Worm (Caenorhabditis elegans) whole organism, early embryonic: ENCODE data around the gene mks-3.

ENCODE experiments used
- B0310.2 ChIP-seq: sonication (generic microtip); optimal IDR thresholded peaks from 2 replicates; lab custom pipeline; 2016; ENCODE audit warnings: mild to moderate bottlenecking, missing genetic modification characterization, missing compliant biosample characterization
- F13C5.2 ChIP-seq: sonication (generic microtip); optimal IDR thresholded peaks from 2 replicates; lab custom pipeline; 2017; ENCODE audit warnings: mild to moderate bottlenecking, missing genetic modification characterization, inconsistent platforms, missing compliant biosample characterization
- aly-1 ChIP-seq: sonication (generic microtip); optimal IDR thresholded peaks from 2 replicates; lab custom pipeline; 2016; ENCODE audit warnings: missing genetic modification characterization, missing compliant biosample characterization
- ama-1 ChIP-seq: fragments of 150-350 bp; optimal IDR thresholded peaks from 2 replicates; lab custom pipeline; 2014
- ceh-13 ChIP-seq: fragments of 200-800 bp; sonication (Bioruptor generic); optimal IDR thresholded peaks from 2 replicates; lab custom pipeline; 2018; ENCODE audit warnings: mild to moderate bottlenecking, missing genetic modification characterization, missing compliant biosample characterization
- ceh-36 ChIP-seq: sonication (generic microtip); optimal IDR thresholded peaks from 2 replicates; lab custom pipeline; 2016; ENCODE audit warnings: missing genetic modification characterization, inconsistent platforms, missing compliant biosample characterization
- ets-7 ChIP-seq: sonication (generic microtip); optimal IDR thresholded peaks from 2 replicates; lab custom pipeline; 2016; ENCODE audit warnings: missing genotype, missing genetic modification characterization, missing compliant biosample characterization
- flt-1 ChIP-seq: fragments of 200-800 bp; sonication (Bioruptor generic); IDR thresholded peaks from 2 replicates; pipeline ENCODE4 v1.3.6; 2022; ENCODE audit warnings: missing genetic modification characterization, missing compliant biosample characterization
- hmbx-1 ChIP-seq: sonication (generic microtip); optimal IDR thresholded peaks from 2 replicates; lab custom pipeline; 2016; ENCODE audit warnings: mild to moderate bottlenecking, missing genetic modification characterization, missing compliant biosample characterization
- hmg-4 ChIP-seq: fragments of 200-800 bp; sonication (Bioruptor generic); optimal IDR thresholded peaks from 2 replicates; lab custom pipeline; 2018; ENCODE audit warnings: mild to moderate bottlenecking, missing genetic modification characterization, missing compliant biosample characterization
- hnd-1 ChIP-seq: sonication (generic microtip); optimal IDR thresholded peaks from 2 replicates; lab custom pipeline; 2016; ENCODE audit warnings: missing genetic modification characterization, missing compliant biosample characterization
- pes-1 ChIP-seq: fragments of 200-800 bp; sonication (Bioruptor generic); IDR thresholded peaks from 2 replicates; pipeline ENCODE4 v1.3.6; 2022; ENCODE audit warnings: missing genetic modification reagents, missing genetic modification characterization, missing compliant biosample characterization
- scrt-1 ChIP-seq: fragments of 200-800 bp; sonication (Bioruptor generic); IDR thresholded peaks from 2 replicates; pipeline ENCODE4 v1.3.6; 2022; ENCODE audit warnings: missing genetic modification characterization, missing compliant biosample characterization
- sea-1 ChIP-seq: fragments of 200-800 bp; sonication (Bioruptor generic); conservative IDR thresholded peaks from 2 replicates; pipeline ENCODE4 v1.3.6; 2022; ENCODE audit warnings: missing genetic modification characterization, missing compliant biosample characterization
- tbx-11 ChIP-seq: fragments of 200-800 bp; sonication (Bioruptor generic); IDR thresholded peaks from 2 replicates; pipeline ENCODE4 v1.3.6; 2022; ENCODE audit warnings: missing genetic modification characterization, missing compliant biosample characterization
- tbx-37 ChIP-seq: fragments of 200-800 bp; sonication (Bioruptor generic); conservative IDR thresholded peaks from 2 replicates; pipeline ENCODE4 v1.3.6; 2022; ENCODE audit warnings: missing genetic modification reagents, missing genetic modification characterization, missing compliant biosample characterization
- tra-4 ChIP-seq: sonication (generic microtip); optimal IDR thresholded peaks from 2 replicates; lab custom pipeline; 2017; ENCODE audit warnings: missing genetic modification characterization, missing compliant biosample characterization

mks-3 gene

DNA sequence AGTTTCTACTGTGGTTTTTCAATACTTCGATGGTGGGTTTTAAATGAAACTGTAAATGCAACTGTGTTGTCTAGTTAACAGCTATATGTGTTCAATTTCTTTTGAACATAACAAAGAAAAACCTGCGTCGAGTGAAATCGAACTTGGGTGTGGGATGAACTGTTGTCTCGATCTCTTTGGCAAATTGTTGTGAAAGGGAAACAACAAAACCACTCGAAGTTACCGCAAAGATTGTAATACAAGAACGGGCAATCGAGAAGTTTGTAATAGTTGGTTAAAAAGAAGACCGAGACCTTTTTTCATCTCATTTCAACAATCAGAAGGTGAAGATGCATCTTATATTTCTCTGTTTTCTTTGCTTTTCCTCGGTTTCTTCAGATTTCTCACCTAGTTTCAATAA, 24.5 kb upstream of the mks-3 start, which contains the start of gene lips-17:
Gene lips-17, plus strand, starts transcription at position 301 of the 400 bp plus-strand sequence.
- TF ChIP-seq hnd-1 (tag; lab: Kevin White, UChicago) = no peak
- TF ChIP-seq B0310.2 (tag; lab: Kevin White, UChicago) = no peak
- no peak for TF ChIP-seq pes-1 (GFP tag; lab: Robert Waterston, UW)
- no peak for TF ChIP-seq tbx-11 (GFP tag; lab: Robert Waterston, UW)
- TF ChIP-seq tra-4 = no peak
- no peak for TF ChIP-seq tbx-37 (GFP tag; lab: Robert Waterston, UW)
- TF ChIP-seq sea-1 (GFP tag; lab: Robert Waterston, UW) = no peak
- TF ChIP-seq hmbx-1 = no peak
- TF ChIP-seq hmg-4 (GFP tag; lab: Kevin White, UChicago) = no peak
- TF ChIP-seq F13C5.2 (tag; lab: Kevin White, UChicago) = no peak
- no peak for TF ChIP-seq ama-1 (lab: Kevin White, UChicago)
- TF ChIP-seq flt-1 (GFP tag; lab: Robert Waterston, UW) = no peak
- no peak for TF ChIP-seq aly-1 (tag; lab: Kevin White, UChicago)
- no peak for TF ChIP-seq ceh-36
- TF ChIP-seq ceh-13 (GFP tag; lab: Kevin White, UChicago) = no peak
- no peak for TF ChIP-seq ets-7 (tag; lab: Kevin White, UChicago)

DNA sequence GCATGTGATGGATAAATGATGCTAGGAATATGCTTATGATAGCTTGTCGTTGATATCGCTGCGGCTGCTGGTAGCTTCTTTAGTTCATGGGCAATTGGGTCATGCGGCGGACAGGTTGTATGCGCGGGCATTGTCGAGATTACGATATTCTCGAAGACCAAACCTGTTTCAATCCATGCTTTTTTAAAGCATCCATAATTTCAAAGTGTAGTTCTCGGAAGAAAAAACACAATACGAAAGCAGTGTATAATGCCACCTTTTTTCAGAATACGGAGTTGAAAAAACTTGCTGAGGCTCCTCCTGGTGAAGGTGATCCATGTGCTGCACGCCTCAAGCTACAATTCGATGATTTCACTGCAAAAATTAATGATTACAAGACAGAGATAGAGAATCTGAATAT, 21.9 kb upstream of the mks-3 start, which contains the start of gene osm-8:
Gene osm-8, minus strand, starts transcription at position 101 of the 400 bp plus-strand sequence.
- TF ChIP-seq tbx-11 (GFP tag; lab: Robert Waterston, UW) (no peak), ceh-36 (no peak), sea-1 (GFP tag; lab: Robert Waterston, UW) (no peak), aly-1 (tag; lab: Kevin White, UChicago) (no peak), ama-1 (lab: Kevin White, UChicago) (no peak), hmbx-1 (no peak), ceh-13 (GFP tag; lab: Kevin White, UChicago) (no peak), ets-7 (tag; lab: Kevin White, UChicago) (no peak), B0310.2 (tag; lab: Kevin White, UChicago) (no peak), hnd-1 (tag; lab: Kevin White, UChicago) (no peak), tbx-37 (GFP tag; lab: Robert Waterston, UW) (no peak), tra-4 (no peak), F13C5.2 (tag; lab: Kevin White, UChicago) (no peak), pes-1 (GFP tag; lab: Robert Waterston, UW) (no peak), scrt-1 (GFP tag; lab: Robert Waterston, UW) (no peak), flt-1 (GFP tag; lab: Robert Waterston, UW) (no peak), hmg-4 (GFP tag; lab: Kevin White, UChicago) (no peak)

DNA sequence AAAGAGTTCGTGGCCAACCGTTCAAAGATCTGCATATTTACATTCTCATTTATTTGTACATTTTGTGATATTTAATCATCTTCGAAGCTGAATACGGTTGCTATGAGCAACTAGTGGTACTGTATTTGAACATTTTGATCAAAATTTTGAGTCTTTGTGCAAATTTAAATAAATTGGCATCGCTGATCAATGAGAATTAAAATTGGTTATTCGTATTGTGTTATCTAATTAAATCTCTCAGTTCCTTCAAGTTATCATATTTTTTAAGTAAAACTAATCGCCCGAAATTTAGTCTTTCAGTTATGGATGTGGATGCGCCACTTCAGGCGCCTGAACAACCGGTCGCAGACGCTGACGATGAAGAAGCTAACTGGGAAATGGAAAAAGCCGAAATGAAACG, 15.9 kb upstream of the mks-3 start, which contains the start of gene npp-21:
Gene npp-21, plus strand, starts transcription at position 301 of the 400 bp plus-strand sequence.
- TF ChIP-seq tbx-37 (GFP tag; lab: Robert Waterston, UW) = no peak
- no peak for TF ChIP-seq scrt-1 (GFP tag; lab: Robert Waterston, UW)
- no peak for TF ChIP-seq ceh-13 (GFP tag; lab: Kevin White, UChicago)
- TF ChIP-seq sea-1 (GFP tag; lab: Robert Waterston, UW) = no peak
- no peak for TF ChIP-seq hnd-1 (tag; lab: Kevin White, UChicago)
- TF ChIP-seq tra-4 = no peak

DNA sequence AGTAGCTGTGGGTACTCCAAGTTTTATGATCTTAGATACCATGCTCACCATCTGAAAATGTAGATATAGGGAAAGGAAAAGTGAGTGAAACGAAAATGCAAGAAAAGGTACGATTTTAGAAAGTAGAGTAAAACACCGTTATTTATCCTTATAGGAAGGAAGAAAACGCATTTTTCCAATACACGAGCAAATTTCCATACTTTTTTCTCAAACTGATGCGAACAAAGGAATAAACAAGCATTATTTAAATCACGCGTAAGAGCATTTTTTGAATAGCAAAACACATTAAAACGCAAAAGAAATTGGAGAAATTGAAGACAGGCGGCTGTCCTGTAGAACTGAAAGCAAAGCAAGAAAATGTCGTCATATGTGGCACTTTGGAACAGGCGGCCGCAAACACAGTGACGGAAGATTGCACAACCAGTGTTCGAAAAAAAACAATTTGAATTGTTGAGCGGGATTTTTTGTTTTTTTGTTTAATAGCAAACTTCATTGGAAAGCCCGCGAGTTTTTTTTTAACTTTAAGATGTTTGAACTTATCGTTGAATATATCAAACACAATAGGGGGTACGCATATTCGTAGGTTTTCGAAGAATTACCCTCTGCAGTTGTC, 15.4 kb upstream of the mks-3 start, which contains the start of gene pgam-5:
Gene pgam-5, minus strand, starts transcription at position 51 of the 613 bp plus-strand sequence.
- TF ChIP-seq tbx-11 (GFP tag; lab: Robert Waterston, UW) (no peak), pes-1 (GFP tag; lab: Robert Waterston, UW) (no peak), hmg-4 (GFP tag; lab: Kevin White, UChicago) (no peak), aly-1 (tag; lab: Kevin White, UChicago) (no peak), hnd-1 (tag; lab: Kevin White, UChicago) (no peak), flt-1 (GFP tag; lab: Robert Waterston, UW) (no peak), ets-7 (tag; lab: Kevin White, UChicago) (no peak), ama-1 (lab: Kevin White, UChicago) (no peak), tbx-37 (GFP tag; lab: Robert Waterston, UW) (no peak), B0310.2 (tag; lab: Kevin White, UChicago) (no peak), F13C5.2 (tag; lab: Kevin White, UChicago) (no peak), ceh-36 (no peak), scrt-1 (GFP tag; lab: Robert Waterston, UW) (no peak)

DNA sequence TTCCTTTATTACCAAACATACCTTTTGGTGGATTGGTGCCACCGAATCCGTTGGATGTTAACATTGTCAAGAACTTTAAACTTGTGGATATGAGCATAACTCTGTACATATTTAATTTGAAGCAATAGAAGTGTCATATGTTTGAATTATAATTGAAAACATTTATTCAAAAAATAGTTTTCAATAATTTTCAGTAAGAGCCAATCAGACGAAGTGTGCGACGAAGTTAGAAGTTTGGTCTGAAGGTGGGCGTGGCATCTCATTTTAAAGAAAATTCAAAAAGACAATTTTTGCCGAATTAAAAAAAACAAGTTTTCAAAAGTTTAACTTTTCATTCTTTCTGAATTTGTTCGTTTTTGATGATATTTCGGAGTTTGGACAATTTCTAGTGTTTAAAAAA, 11.4 kb upstream of the mks-3 start, which contains the start of gene syd-1:
Gene syd-1, minus strand, starts transcription at position 101 of the 400 bp plus-strand sequence.
- no peak for TF ChIP-seq tbx-11 (GFP tag; lab: Robert Waterston, UW)
- no peak for TF ChIP-seq sea-1 (GFP tag; lab: Robert Waterston, UW)
- no peak for TF ChIP-seq tra-4
- TF ChIP-seq hmbx-1 = no peak
- TF ChIP-seq F13C5.2 (tag; lab: Kevin White, UChicago) = no peak
- no peak for TF ChIP-seq scrt-1 (GFP tag; lab: Robert Waterston, UW)
- no peak for TF ChIP-seq ets-7 (tag; lab: Kevin White, UChicago)

DNA sequence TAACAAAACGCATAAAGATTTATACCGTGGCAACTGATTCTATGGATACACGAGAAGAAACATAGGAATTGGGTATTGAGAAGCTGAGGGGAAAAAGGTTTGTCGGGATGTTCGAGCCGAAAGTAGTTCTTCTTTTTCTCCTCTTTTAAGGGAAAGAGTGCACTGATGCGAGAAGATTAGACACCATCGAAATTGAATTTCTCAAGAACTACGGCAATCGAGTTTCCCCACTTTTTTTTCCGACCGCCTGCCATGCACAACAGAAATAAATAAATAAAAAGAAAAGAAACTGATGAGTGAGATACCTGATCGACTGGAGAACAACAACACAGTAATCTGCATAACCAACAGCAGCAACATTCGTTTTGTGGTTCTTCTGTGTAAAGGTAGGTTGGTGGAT, 10.8 kb upstream of the mks-3 start:
- TF ChIP-seq pes-1 (GFP tag; lab: Robert Waterston, UW) (no peak), ceh-13 (GFP tag; lab: Kevin White, UChicago) (no peak), ets-7 (tag; lab: Kevin White, UChicago) (no peak)

DNA sequence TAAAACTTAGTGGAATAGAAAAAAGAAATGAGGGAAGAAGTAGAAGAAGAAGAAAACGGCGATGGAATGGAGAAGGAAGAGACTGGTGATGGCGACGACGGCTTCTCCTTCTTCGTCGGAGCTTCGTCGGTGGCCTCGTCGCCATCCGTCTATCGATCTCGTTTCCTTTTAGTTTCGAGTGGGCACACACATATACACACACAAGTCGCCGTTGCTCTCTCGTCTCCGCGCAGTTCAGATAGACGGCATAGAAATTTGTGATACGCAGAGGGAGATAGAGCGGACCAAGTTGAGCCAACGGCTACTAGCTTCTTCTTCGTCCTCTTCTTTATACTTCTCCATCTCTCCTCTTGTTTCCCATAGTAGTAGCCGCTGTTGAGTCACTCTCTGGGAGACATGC, 9.8 kb upstream of the mks-3 start:
- TF ChIP-seq tra-4 (no peak), pes-1 (GFP tag; lab: Robert Waterston, UW) (no peak), F13C5.2 (tag; lab: Kevin White, UChicago) (no peak), hmg-4 (GFP tag; lab: Kevin White, UChicago) (peak; percentile 26), tbx-37 (GFP tag; lab: Robert Waterston, UW) (no peak), scrt-1 (GFP tag; lab: Robert Waterston, UW) (0 out of 2 replicates have a peak, but pooled peaks have one; percentile 28)
